Worm (Caenorhabditis elegans) whole organism, L1 larva: ENCODE data around the gene dhs-11.

Experiments used
- aha-1 ChIP-seq: fragments of 150-350 bp; optimal IDR thresholded peaks from 2 replicates; lab custom pipeline; 2014; ENCODE audit warnings: missing biosample characterization, missing genetic modification characterization
- ama-1 ChIP-seq: fragments of 150-350 bp; optimal IDR thresholded peaks from 2 replicates; lab custom pipeline; 2014
- ceh-63 ChIP-seq: fragments of 200-800 bp; sonication (Bioruptor generic); optimal IDR thresholded peaks from 2 replicates; lab custom pipeline; 2018; ENCODE audit warnings: mild to moderate bottlenecking, missing genetic modification characterization, missing compliant biosample characterization
- ces-1 ChIP-seq: fragments of 150-350 bp; optimal IDR thresholded peaks from 2 replicates; lab custom pipeline; 2014; ENCODE audit warnings: missing biosample characterization, missing genetic modification reagents, missing genetic modification characterization
- dpl-1 ChIP-seq, 3 experiments: fragments of 150-350 bp in 2 of 3; sonication (generic microtip) in 1 of 3; optimal IDR thresholded peaks; 2 replicates each; lab custom pipeline; 2014 to 2017; ENCODE audit warnings: missing biosample characterization in 3 of 3, missing genetic modification characterization in 3 of 3, missing genetic modification reagents in 3 of 3
- dsc-1 ChIP-seq: sonication (generic microtip); optimal IDR thresholded peaks from 2 replicates; lab custom pipeline; 2016; ENCODE audit warnings: mild to moderate bottlenecking, missing genetic modification characterization, missing compliant biosample characterization
- fkh-10 ChIP-seq: sonication (generic microtip); optimal IDR thresholded peaks from 2 replicates; lab custom pipeline; 2017; ENCODE audit warnings: missing biosample characterization, missing genetic modification reagents, missing genetic modification characterization
- fkh-4 ChIP-seq: sonication (generic microtip); optimal IDR thresholded peaks from 2 replicates; lab custom pipeline; 2016; ENCODE audit warnings: missing compliant biosample characterization, missing genetic modification characterization, borderline replicate concordance
- fkh-8 ChIP-seq: sonication (generic microtip); optimal IDR thresholded peaks from 2 replicates; lab custom pipeline; 2016; ENCODE audit warnings: mild to moderate bottlenecking, missing genetic modification characterization, missing compliant biosample characterization
- grh-1 ChIP-seq: fragments of 200-800 bp; sonication (Bioruptor generic); IDR thresholded peaks from 2 replicates; pipeline ENCODE4 v1.3.6; 2022; ENCODE audit warnings: missing genetic modification reagents, missing genetic modification characterization, missing compliant biosample characterization
- hlh-17 ChIP-seq: fragments of 200-800 bp; sonication (Bioruptor generic); optimal IDR thresholded peaks from 2 replicates; lab custom pipeline; 2018; ENCODE audit warnings: missing genetic modification characterization, mild to moderate bottlenecking, missing compliant biosample characterization, moderate library complexity, borderline replicate concordance
- hlh-4 ChIP-seq: sonication (generic microtip); optimal IDR thresholded peaks from 2 replicates; lab custom pipeline; 2016; ENCODE audit warnings: mild to moderate bottlenecking, missing genetic modification characterization, missing compliant biosample characterization
- hpl-2 ChIP-seq: fragments of 150-350 bp; optimal IDR thresholded peaks from 2 replicates; lab custom pipeline; 2014; ENCODE audit warnings: missing biosample characterization, missing genetic modification reagents, missing genetic modification characterization
- irx-1 ChIP-seq: sonication (generic microtip); optimal IDR thresholded peaks from 2 replicates; lab custom pipeline; 2016; ENCODE audit warnings: missing genetic modification characterization, missing compliant biosample characterization
- isw-1 ChIP-seq: fragments of 200-800 bp; sonication (Bioruptor generic); IDR thresholded peaks from 2 replicates; pipeline ENCODE4 v1.3.6; 2022; ENCODE audit warnings: missing genetic modification characterization, missing compliant biosample characterization
- lin-13 ChIP-seq: fragments of 150-350 bp; optimal IDR thresholded peaks from 2 replicates; lab custom pipeline; 2014; ENCODE audit warnings: missing biosample characterization, missing genetic modification reagents, missing genetic modification characterization
- lin-39 ChIP-seq: fragments of 150-350 bp; optimal IDR thresholded peaks from 2 replicates; lab custom pipeline; 2014; ENCODE audit warnings: missing biosample characterization, missing genetic modification reagents, missing genetic modification characterization
- lsy-2 ChIP-seq, 2 experiments: fragments of 150-350 bp; optimal IDR thresholded peaks; 2 replicates each; lab custom pipeline; 2014; ENCODE audit warnings: missing biosample characterization in 2 of 2, missing genetic modification characterization in 2 of 2
- mab-9 ChIP-seq: fragments of 200-800 bp; sonication (Bioruptor generic); IDR thresholded peaks from 2 replicates; pipeline ENCODE4 v1.3.6; 2022; ENCODE audit warnings: missing genetic modification reagents, missing genetic modification characterization, missing compliant biosample characterization
- mdl-1 ChIP-seq, 2 experiments: fragments of 150-350 bp; optimal IDR thresholded peaks; 2 replicates each; lab custom pipeline; 2014 to 2017; ENCODE audit warnings: missing biosample characterization in 2 of 2, missing genetic modification characterization in 2 of 2, inconsistent platforms in 1 of 2
- mep-1 ChIP-seq: fragments of 150-350 bp; optimal IDR thresholded peaks from 2 replicates; lab custom pipeline; 2014; ENCODE audit warnings: missing biosample characterization, missing genetic modification characterization
- nhr-28 ChIP-seq: fragments of 150-350 bp; optimal IDR thresholded peaks from 2 replicates; lab custom pipeline; 2014; ENCODE audit warnings: missing biosample characterization, missing genetic modification characterization
- nhr-77 ChIP-seq: fragments of 150-350 bp; optimal IDR thresholded peaks from 2 replicates; lab custom pipeline; 2014; ENCODE audit warnings: missing biosample characterization, missing genetic modification characterization
- nhr-84 ChIP-seq: sonication (generic microtip); optimal IDR thresholded peaks from 2 replicates; lab custom pipeline; 2017; ENCODE audit warnings: missing biosample characterization, missing genetic modification characterization
- nhr-90 ChIP-seq: sonication (generic microtip); optimal IDR thresholded peaks from 2 replicates; lab custom pipeline; 2016; ENCODE audit warnings: mild to moderate bottlenecking, missing genetic modification characterization, missing compliant biosample characterization; ENCODE audit not compliant: poor library complexity
- pag-3 ChIP-seq: sonication (generic microtip); optimal IDR thresholded peaks from 2 replicates; lab custom pipeline; 2017; ENCODE audit warnings: missing genetic modification characterization, mild to moderate bottlenecking, missing compliant biosample characterization, antibody characterized with exemption, borderline replicate concordance; ENCODE audit not compliant: insufficient read depth
- pax-3 ChIP-seq: fragments of 200-800 bp; sonication (Bioruptor generic); optimal IDR thresholded peaks from 2 replicates; lab custom pipeline; 2018; ENCODE audit warnings: mild to moderate bottlenecking, missing genetic modification characterization, moderate library complexity, missing compliant biosample characterization
- pqm-1 ChIP-seq: sonication (generic microtip); optimal IDR thresholded peaks from 3 replicates; lab custom pipeline; 2017; ENCODE audit warnings: missing biosample characterization, missing genetic modification characterization
- rnt-1 ChIP-seq: sonication (generic microtip); optimal IDR thresholded peaks from 2 replicates; lab custom pipeline; 2016; ENCODE audit warnings: mild to moderate bottlenecking, missing genetic modification characterization, moderate library complexity, missing compliant biosample characterization
- snpc-4 ChIP-seq: fragments of 150-350 bp; optimal IDR thresholded peaks from 2 replicates; lab custom pipeline; 2014; ENCODE audit warnings: missing biosample characterization, missing genetic modification characterization
- snu-23 ChIP-seq: sonication (generic microtip); optimal IDR thresholded peaks from 2 replicates; lab custom pipeline; 2016; ENCODE audit warnings: missing genetic modification characterization, missing compliant biosample characterization
- swsn-7 ChIP-seq: sonication (generic microtip); optimal IDR thresholded peaks from 2 replicates; lab custom pipeline; 2016; ENCODE audit warnings: missing genetic modification characterization, missing compliant biosample characterization
- tlp-1 ChIP-seq: fragments of 150-350 bp; optimal IDR thresholded peaks from 2 replicates; lab custom pipeline; 2014; ENCODE audit warnings: missing biosample characterization, missing genetic modification characterization
- unc-62 ChIP-seq: fragments of 150-350 bp; optimal IDR thresholded peaks from 2 replicates; lab custom pipeline; 2014; ENCODE audit warnings: missing biosample characterization, missing genetic modification reagents, missing genetic modification characterization
- unc-86 ChIP-seq: sonication (generic microtip); optimal IDR thresholded peaks from 2 replicates; lab custom pipeline; 2016; ENCODE audit warnings: missing genetic modification characterization, missing compliant biosample characterization
- xbp-1 ChIP-seq: sonication (generic microtip); optimal IDR thresholded peaks from 2 replicates; lab custom pipeline; 2016; ENCODE audit warnings: missing genetic modification characterization, missing compliant biosample characterization
- zag-1 ChIP-seq: fragments of 150-350 bp; optimal IDR thresholded peaks from 2 replicates; lab custom pipeline; 2014; ENCODE audit warnings: missing biosample characterization, missing genetic modification characterization
- zip-4 ChIP-seq: fragments of 200-800 bp; sonication (Bioruptor generic); optimal IDR thresholded peaks from 2 replicates; lab custom pipeline; 2018; ENCODE audit warnings: mild to moderate bottlenecking, missing genetic modification characterization, moderate library complexity, missing compliant biosample characterization
- ztf-4 ChIP-seq: fragments of 150-350 bp; optimal IDR thresholded peaks from 2 replicates; lab custom pipeline; 2014; ENCODE audit warnings: missing biosample characterization, missing genetic modification characterization

Gene dhs-11

ce11 chrIII:10596387-10596786 is 46.3 kb downstream of the dhs-11 start, which contains the start of gene Y39A1A.3:
Gene Y39A1A.3, minus strand, starts transcription at chrIII:10596487.
- TF ChIP-seq grh-1, result no peak
- no peak for TF ChIP-seq ceh-63 (GFP tag; lab: Kevin White, UChicago)
- no peak for TF ChIP-seq fkh-8
- no peak for TF ChIP-seq nhr-28 (tag; lab: Kevin White, UChicago)
- no peak for TF ChIP-seq zag-1 (tag; lab: Kevin White, UChicago)
- TF ChIP-seq snpc-4 (tag; lab: Kevin White, UChicago), result no peak
- TF ChIP-seq ces-1 (GFP tag; lab: Kevin White, UChicago), result no peak

- TF ChIP-seq ama-1 (lab: Kevin White, UChicago) (no peak), zip-4 (GFP tag; lab: Kevin White, UChicago) (no peak), mdl-1 (tag; optimal IDR thresholded peaks at IDR 0.05; lab: Kevin White, UChicago) (no peak), dpl-1 (GFP tag; optimal IDR thresholded peaks at IDR 0.05; lab: Kevin White, UChicago) (no peak), pqm-1 (tag; lab: Kevin White, UChicago) (no peak), hlh-17 (GFP tag; lab: Kevin White, UChicago) (no peak), nhr-90 (tag; lab: Kevin White, UChicago) (no peak), pag-3 (tag; lab: Kevin White, UChicago) (no peak)
These were observed 47.6 kb downstream of the dhs-11 start, which contains the start of gene Y45F3A.9 for ce11 chrIII:10595066-10595465. Gene Y45F3A.9, minus strand, starts transcription at chrIII:10595166.

- TF ChIP-seq lsy-2 (tag; optimal IDR thresholded peaks at IDR 0.05; lab: Kevin White, UChicago) (no peak), ceh-63 (GFP tag; lab: Kevin White, UChicago) (no peak), unc-62 (GFP tag; lab: Kevin White, UChicago) (no peak), pax-3 (tag; lab: Kevin White, UChicago) (no peak), mdl-1 (tag; optimal IDR thresholded peaks at IDR 0.05; lab: Kevin White, UChicago) (no peak), lin-13 (GFP tag; lab: Kevin White, UChicago) (no peak), rnt-1 (tag; lab: Kevin White, UChicago) (no peak), hlh-4 (tag; lab: Kevin White, UChicago) (no peak), nhr-77 (tag; lab: Kevin White, UChicago) (no peak), isw-1 (GFP tag; lab: Robert Waterston, UW) (no peak), lin-39 (tag; lab: Kevin White, UChicago) (no peak), snu-23 (GFP tag; lab: Kevin White, UChicago) (no peak), aha-1 (no peak), fkh-4 (tag; lab: Kevin White, UChicago) (no peak), ztf-4 (tag; lab: Kevin White, UChicago) (no peak), tlp-1 (tag; lab: Kevin White, UChicago) (no peak)
These were observed 49.9 kb downstream of the dhs-11 start, which contains the start of gene Y45F3A.8 for ce11 chrIII:10592729-10593128. Gene Y45F3A.8, minus strand, starts transcription at chrIII:10592829.

DNA sequence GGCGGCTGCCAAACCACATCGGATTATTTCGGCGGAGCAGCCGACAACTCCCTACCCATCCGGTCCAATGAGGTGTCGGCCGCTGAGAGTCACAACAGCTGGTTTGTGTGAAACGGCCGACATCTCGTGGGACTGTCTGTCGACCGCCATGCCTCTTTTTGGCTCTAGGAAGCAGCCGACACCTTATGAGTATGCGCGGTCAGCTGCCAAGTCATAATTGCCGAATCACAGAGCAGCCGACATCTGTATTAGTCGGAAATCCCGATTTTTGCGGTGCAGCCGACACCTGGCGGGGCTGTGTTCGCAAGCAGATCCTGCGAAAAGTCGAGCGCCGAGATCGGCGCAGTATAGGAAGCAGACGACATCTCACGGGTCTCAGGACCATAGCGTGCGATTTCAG is 50.6 kb downstream of the dhs-11 start:
- TF ChIP-seq nhr-84 (tag; lab: Kevin White, UChicago), result no peak
- no peak for TF ChIP-seq hpl-2 (GFP tag; lab: Kevin White, UChicago)
- no peak for TF ChIP-seq irx-1 (tag; lab: Kevin White, UChicago)
- no peak for TF ChIP-seq mab-9 (GFP tag; lab: Robert Waterston, UW)
- TF ChIP-seq aha-1, result no peak
- no peak for TF ChIP-seq mep-1
- TF ChIP-seq fkh-10 (GFP tag; lab: Kevin White, UChicago), result no peak
- no peak for TF ChIP-seq xbp-1 (tag; lab: Kevin White, UChicago)
- no peak for TF ChIP-seq dsc-1 (tag; lab: Kevin White, UChicago)
- no peak for TF ChIP-seq unc-86 (tag; lab: Kevin White, UChicago)
- TF ChIP-seq swsn-7 (tag; lab: Kevin White, UChicago), result no peak
- no peak for TF ChIP-seq nhr-28 (tag; lab: Kevin White, UChicago)
- TF ChIP-seq tlp-1 (tag; lab: Kevin White, UChicago), result no peak
- no peak for TF ChIP-seq dpl-1 (GFP tag; optimal IDR thresholded peaks at IDR 0.05; lab: Kevin White, UChicago)
